Fruit fly (Drosophila melanogaster) whole organism, embryonic: ENCODE measurements around the gene CG43446.

ENCODE experiments used
- B-H1 ChIP-seq: fragments of 200-800 bp; sonication (Bioruptor generic); IDR thresholded peaks from 3 replicates; pipeline ENCODE4 v1.3.6; 2022; ENCODE audit warnings: missing biosample characterization, missing genetic modification characterization
- Bdp1 ChIP-seq: fragments of 200-800 bp; sonication (Bioruptor generic); optimal IDR thresholded peaks from 3 replicates; lab custom pipeline; 2016; ENCODE audit warnings: missing biosample characterization, missing genetic modification characterization
- CG10431 ChIP-seq: fragments of 200-800 bp; sonication (Bioruptor generic); optimal IDR thresholded peaks from 3 replicates; lab custom pipeline; 2018; ENCODE audit warnings: missing biosample characterization, mild to moderate bottlenecking, missing genetic modification characterization
- CG11093 ChIP-seq: fragments of 200-800 bp; sonication (Bioruptor generic); IDR thresholded peaks from 3 replicates; pipeline ENCODE4 v1.3.6; 2022; ENCODE audit warnings: missing biosample characterization, missing genetic modification characterization
- CG11247 ChIP-seq: fragments of 200-800 bp; sonication (Bioruptor generic); IDR thresholded peaks from 2 replicates; pipeline ENCODE4 v1.3.6; 2022; ENCODE audit warnings: missing biosample characterization, missing genetic modification characterization
- CG12769 ChIP-seq: fragments of 200-800 bp; sonication (Bioruptor generic); optimal IDR thresholded peaks from 2 replicates; lab custom pipeline; 2019; ENCODE audit warnings: missing biosample characterization, mild to moderate bottlenecking, missing genetic modification characterization, moderate library complexity
- CG12942 ChIP-seq: fragments of 200-800 bp; sonication (Bioruptor generic); optimal IDR thresholded peaks from 3 replicates; lab custom pipeline; 2016; ENCODE audit warnings: missing biosample characterization, missing genetic modification characterization
- CG13424 ChIP-seq: fragments of 200-800 bp; sonication (Bioruptor generic); optimal IDR thresholded peaks from 2 replicates; lab custom pipeline; 2019; ENCODE audit warnings: missing biosample characterization, mild to moderate bottlenecking, missing genetic modification characterization, moderate library complexity
- CG15269 ChIP-seq: fragments of 200-800 bp; sonication (Bioruptor generic); optimal IDR thresholded peaks from 2 replicates; lab custom pipeline; 2018; ENCODE audit warnings: missing biosample characterization, mild to moderate bottlenecking, missing genetic modification characterization, moderate library complexity
- CG1602 ChIP-seq: fragments of 200-800 bp; sonication (Bioruptor generic); optimal IDR thresholded peaks from 3 replicates; lab custom pipeline; 2016; ENCODE audit warnings: missing biosample characterization, missing genetic modification characterization
- CG16815 ChIP-seq: fragments of 200-800 bp; sonication (Bioruptor generic); optimal IDR thresholded peaks from 3 replicates; lab custom pipeline; 2017; ENCODE audit warnings: missing biosample characterization, mild to moderate bottlenecking, missing genetic modification characterization
- CG18599 ChIP-seq: fragments of 200-800 bp; sonication (Bioruptor generic); optimal IDR thresholded peaks from 3 replicates; lab custom pipeline; 2017; ENCODE audit warnings: missing biosample characterization, missing genetic modification characterization, mild to moderate bottlenecking, moderate library complexity, missing genetic modification reagents
- CG2202 ChIP-seq: fragments of 200-800 bp; sonication (Bioruptor generic); optimal IDR thresholded peaks from 2 replicates; lab custom pipeline; 2018; ENCODE audit warnings: missing biosample characterization, mild to moderate bottlenecking, missing genetic modification characterization
- CG2678 ChIP-seq: fragments of 200-800 bp; sonication (Bioruptor generic); optimal IDR thresholded peaks from 3 replicates; lab custom pipeline; 2019; ENCODE audit warnings: missing biosample characterization, mild to moderate bottlenecking, missing genetic modification characterization, moderate library complexity
- CG31441 ChIP-seq: fragments of 200-800 bp; sonication (Bioruptor generic); IDR thresholded peaks from 2 replicates; pipeline ENCODE4 v1.3.6; 2022; ENCODE audit warnings: missing biosample characterization, missing genetic modification characterization
- CG4360 ChIP-seq: fragments of 200-800 bp; sonication (Bioruptor generic); IDR thresholded peaks from 2 replicates; pipeline ENCODE4 v1.3.6; 2022; ENCODE audit warnings: missing biosample characterization, missing genetic modification characterization
- CG4617 ChIP-seq: fragments of 200-800 bp; sonication (Bioruptor generic); optimal IDR thresholded peaks from 3 replicates; lab custom pipeline; 2016; ENCODE audit warnings: missing biosample characterization, missing genetic modification characterization, borderline replicate concordance
- CG6175 ChIP-seq: fragments of 200-800 bp; sonication (Bioruptor generic); IDR thresholded peaks from 3 replicates; pipeline ENCODE4 v1.3.6; 2022; ENCODE audit warnings: missing biosample characterization, missing genetic modification characterization
- CG8924 ChIP-seq: fragments of 200-800 bp; optimal IDR thresholded peaks from 3 replicates; lab custom pipeline; 2019; ENCODE audit warnings: missing biosample characterization, mild to moderate bottlenecking, missing genetic modification characterization, moderate library complexity
- Dad ChIP-seq: fragments of 200-800 bp; sonication (Bioruptor generic); optimal IDR thresholded peaks from 3 replicates; lab custom pipeline; 2016; ENCODE audit warnings: missing biosample characterization, missing genetic modification characterization
- GATAe ChIP-seq: fragments of 200-800 bp; sonication (Bioruptor generic); conservative IDR thresholded peaks from 2 replicates; pipeline ENCODE4 v1.3.6; 2022; ENCODE audit warnings: missing biosample characterization, missing genetic modification characterization
- Gsc ChIP-seq: fragments of 200-800 bp; sonication (Bioruptor generic); IDR thresholded peaks from 2 replicates; pipeline ENCODE4 v1.3.6; 2022; ENCODE audit warnings: missing biosample characterization, missing genetic modification characterization
- HLH4C ChIP-seq: fragments of 200-800 bp; sonication (Bioruptor generic); IDR thresholded peaks from 3 replicates; pipeline ENCODE4 v1.3.6; 2022; ENCODE audit warnings: missing biosample characterization, missing genetic modification characterization; ENCODE audit not compliant: partially characterized antibody
- Hey ChIP-seq: fragments of 200-800 bp; sonication (Bioruptor generic); optimal IDR thresholded peaks from 3 replicates; lab custom pipeline; 2018; ENCODE audit warnings: missing biosample characterization, mild to moderate bottlenecking, missing genetic modification characterization
- Hr39 ChIP-seq: fragments of >200 bp; optimal IDR thresholded peaks from 2 replicates; lab custom pipeline; 2017
- Hr51 ChIP-seq, 2 experiments: fragments of 200-800 bp; sonication (Bioruptor generic); optimal IDR thresholded peaks; 2 replicates in 1 of 2; 3 replicates in 1 of 2; lab custom pipeline; 2016 to 2018; ENCODE audit warnings: missing biosample characterization in 2 of 2, missing genetic modification characterization in 2 of 2, mild to moderate bottlenecking in 1 of 2, moderate library complexity in 1 of 2
- Jarid2 ChIP-seq: fragments of 200-800 bp; sonication (Bioruptor generic); optimal IDR thresholded peaks from 3 replicates; lab custom pipeline; 2017; ENCODE audit warnings: mild to moderate bottlenecking, missing biosample characterization, missing genetic modification reagents, missing genetic modification characterization
- MTF-1 ChIP-seq: fragments of 200-800 bp; sonication (Bioruptor generic); optimal IDR thresholded peaks from 2 replicates; lab custom pipeline; 2018; ENCODE audit warnings: missing biosample characterization, mild to moderate bottlenecking, missing genetic modification characterization, borderline replicate concordance
- Pdp1 ChIP-seq, 2 experiments: fragments of 200-800 bp; sonication (Bioruptor generic); optimal IDR thresholded peaks; 3 replicates each; lab custom pipeline; 2016; ENCODE audit warnings: missing biosample characterization in 2 of 2, missing genetic modification characterization in 2 of 2, mild to moderate bottlenecking in 1 of 2, moderate library complexity in 1 of 2
- abd-A ChIP-seq: fragments of 200-800 bp; sonication (Bioruptor generic); optimal IDR thresholded peaks from 3 replicates; lab custom pipeline; 2019; ENCODE audit warnings: missing biosample characterization, mild to moderate bottlenecking, missing genetic modification characterization, moderate library complexity
- aop ChIP-seq: fragments of 200-800 bp; sonication (Bioruptor generic); IDR thresholded peaks from 2 replicates; pipeline ENCODE4 v1.3.6; 2022; ENCODE audit warnings: missing biosample characterization, missing genetic modification characterization
- dimm ChIP-seq: fragments of 200-800 bp; sonication (Bioruptor generic); IDR thresholded peaks from 2 replicates; pipeline ENCODE4 v1.3.6; 2022; ENCODE audit warnings: missing biosample characterization, missing genetic modification characterization
- esg ChIP-seq: fragments of 200-800 bp; sonication (Bioruptor generic); conservative IDR thresholded peaks from 2 replicates; pipeline ENCODE4 v1.3.6; 2022; ENCODE audit warnings: missing biosample characterization, missing genetic modification characterization
- eve ChIP-seq, 2 experiments: fragments of >200 bp; optimal IDR thresholded peaks; 2 replicates each; lab custom pipeline; 2017; ENCODE audit warnings: missing biosample characterization in 2 of 2, missing genetic modification characterization in 2 of 2
- eyg ChIP-seq: fragments of 200-800 bp; sonication (Bioruptor generic); optimal IDR thresholded peaks from 3 replicates; lab custom pipeline; 2016; ENCODE audit warnings: missing biosample characterization, missing genetic modification characterization
- fd64A ChIP-seq: fragments of 200-800 bp; sonication (Bioruptor generic); optimal IDR thresholded peaks from 3 replicates; lab custom pipeline; 2018; ENCODE audit warnings: missing biosample characterization, mild to moderate bottlenecking, missing genetic modification characterization
- gce ChIP-seq: fragments of 200-800 bp; sonication (Bioruptor generic); IDR thresholded peaks from 3 replicates; pipeline ENCODE4 v1.3.6; 2022; ENCODE audit warnings: missing biosample characterization, missing genetic modification characterization
- gcm2 ChIP-seq: fragments of 200-800 bp; sonication (Bioruptor generic); optimal IDR thresholded peaks from 2 replicates; lab custom pipeline; 2016; ENCODE audit warnings: missing biosample characterization, missing genetic modification characterization
- gsb ChIP-seq: fragments of 200-800 bp; sonication (Bioruptor generic); IDR thresholded peaks from 2 replicates; pipeline ENCODE4 v1.3.6; 2022; ENCODE audit warnings: missing biosample characterization, missing genetic modification characterization
- gt ChIP-seq: fragments of 200-800 bp; sonication (Bioruptor generic); IDR thresholded peaks from 2 replicates; pipeline ENCODE4 v1.3.6; 2022; ENCODE audit warnings: missing biosample characterization, missing genetic modification characterization
- ham ChIP-seq: fragments of 200-800 bp; sonication (Bioruptor generic); IDR thresholded peaks from 2 replicates; pipeline ENCODE4 v1.3.6; 2022; ENCODE audit warnings: missing biosample characterization, missing genetic modification characterization
- kay ChIP-seq: fragments of 200-800 bp; sonication (Bioruptor generic); optimal IDR thresholded peaks from 2 replicates; lab custom pipeline; 2016; ENCODE audit warnings: missing biosample characterization, missing genetic modification characterization
- kni ChIP-seq: fragments of 200-800 bp; sonication (Bioruptor generic); optimal IDR thresholded peaks from 3 replicates; lab custom pipeline; 2017; ENCODE audit warnings: mild to moderate bottlenecking, missing biosample characterization, missing genetic modification reagents, missing genetic modification characterization
- nerfin-1 ChIP-seq: fragments of 200-800 bp; sonication (Bioruptor generic); optimal IDR thresholded peaks from 3 replicates; lab custom pipeline; 2019; ENCODE audit warnings: missing biosample characterization, mild to moderate bottlenecking, missing genetic modification characterization, moderate library complexity
- pb ChIP-seq: fragments of 200-800 bp; sonication (Bioruptor generic); optimal IDR thresholded peaks from 3 replicates; lab custom pipeline; 2016; ENCODE audit warnings: missing biosample characterization, missing genetic modification characterization
- row ChIP-seq: fragments of 200-800 bp; sonication (Bioruptor generic); IDR thresholded peaks from 3 replicates; pipeline ENCODE4 v1.3.6; 2022; ENCODE audit warnings: missing biosample characterization, missing genetic modification characterization
- schlank ChIP-seq: fragments of 200-800 bp; sonication (Bioruptor generic); optimal IDR thresholded peaks from 2 replicates; lab custom pipeline; 2018; ENCODE audit warnings: missing biosample characterization, mild to moderate bottlenecking, missing genetic modification characterization
- ttk ChIP-seq: fragments of 200-800 bp; sonication (Bioruptor generic); IDR thresholded peaks from 2 replicates; pipeline ENCODE4 v2.1.2; 2022; ENCODE audit warnings: missing biosample characterization, missing genetic modification characterization
- zen2 ChIP-seq: fragments of 200-800 bp; sonication (Bioruptor generic); IDR thresholded peaks from 3 replicates; pipeline ENCODE4 v1.3.6; 2022; ENCODE audit warnings: missing biosample characterization, missing genetic modification characterization; ENCODE audit not compliant: partially characterized antibody

CG43446 gene

dm6 chr3R:20949749-20950676 lies 37.7 kb downstream of the CG43446 start (continued):
- TF ChIP-seq ttk (peak; percentile 64; the same call in 1 of the 2 replicates), zen2 (GFP tag; lab: Robert Waterston, UW) (no peak), eve (GFP tag; optimal IDR thresholded peaks at IDR 0.05; lab: Kevin White, UChicago) (peak in 1 of 2 experiments; percentile 75), eyg (GFP tag; lab: Kevin White, UChicago) (no peak), gt (GFP tag; lab: Robert Waterston, UW) (no peak), ham (GFP tag; lab: Robert Waterston, UW) (no peak), abd-A (tag; lab: Kevin White, UChicago) (peak; percentile 94), gce (GFP tag; lab: Robert Waterston, UW) (no peak), gcm2 (GFP tag; lab: Kevin White, UChicago) (no peak), gsb (GFP tag; lab: Robert Waterston, UW) (peak; percentile 36; the same call in 1 of the 2 replicates), Pdp1 (GFP tag; optimal IDR thresholded peaks at IDR 0.05; lab: Kevin White, UChicago) (peak in 1 of 2 experiments; percentile 49), MTF-1 (GFP tag; lab: Kevin White, UChicago) (no peak), CG10431 (GFP tag; lab: Kevin White, UChicago) (peak; percentile 9), CG4360 (GFP tag; lab: Robert Waterston, UW) (no peak), CG16815 (GFP tag; lab: Kevin White, UChicago) (no peak), Hr39 (lab: Kevin White, UChicago) (no peak), CG11093 (GFP tag; lab: Robert Waterston, UW) (no peak), CG12769 (no peak), CG31441 (GFP tag; lab: Robert Waterston, UW) (peak; percentile 56), pb (no peak), Jarid2 (GFP tag; lab: Kevin White, UChicago) (no peak), dimm (GFP tag; lab: Robert Waterston, UW) (no peak), Hey (tag; lab: Kevin White, UChicago) (no peak), row (GFP tag; lab: Robert Waterston, UW) (peak; percentile 45; the same call in 2 of the 3 replicates), Gsc (GFP tag; lab: Robert Waterston, UW) (no peak), CG13424 (tag; lab: Kevin White, UChicago) (peak; percentile 45), CG15269 (peak; percentile 60), kay (GFP tag; lab: Kevin White, UChicago) (no peak), CG8924 (tag; lab: Kevin White, UChicago) (peak; percentile 55), HLH4C (GFP tag; lab: Robert Waterston, UW) (no peak), kni (GFP tag; lab: Kevin White, UChicago) (no peak), aop (GFP tag; lab: Robert Waterston, UW) (no peak), Bdp1 (no peak), esg (GFP tag; lab: Robert Waterston, UW) (no peak), Hr51 (GFP tag; optimal IDR thresholded peaks at IDR 0.05; lab: Kevin White, UChicago) (peak in 1 of 2 experiments; percentile 71), GATAe (GFP tag; lab: Robert Waterston, UW) (no peak), CG2678 (tag; lab: Kevin White, UChicago) (peak; percentile 69), schlank (tag; lab: Kevin White, UChicago) (no peak), CG1602 (GFP tag; lab: Kevin White, UChicago) (no peak), CG12942 (no peak), CG6175 (GFP tag; lab: Robert Waterston, UW) (no peak), nerfin-1 (no peak), fd64A (GFP tag; lab: Kevin White, UChicago) (no peak), Dad (no peak), CG4617 (GFP tag; lab: Kevin White, UChicago) (no peak), CG11247 (no peak), B-H1 (GFP tag; lab: Robert Waterston, UW) (no peak), CG2202 (tag; lab: Kevin White, UChicago) (no peak), CG18599 (GFP tag; lab: Kevin White, UChicago) (peak; percentile 52)
